Worm (Caenorhabditis elegans): ENCODE measurements around the gene ugt-1.

DNA sequence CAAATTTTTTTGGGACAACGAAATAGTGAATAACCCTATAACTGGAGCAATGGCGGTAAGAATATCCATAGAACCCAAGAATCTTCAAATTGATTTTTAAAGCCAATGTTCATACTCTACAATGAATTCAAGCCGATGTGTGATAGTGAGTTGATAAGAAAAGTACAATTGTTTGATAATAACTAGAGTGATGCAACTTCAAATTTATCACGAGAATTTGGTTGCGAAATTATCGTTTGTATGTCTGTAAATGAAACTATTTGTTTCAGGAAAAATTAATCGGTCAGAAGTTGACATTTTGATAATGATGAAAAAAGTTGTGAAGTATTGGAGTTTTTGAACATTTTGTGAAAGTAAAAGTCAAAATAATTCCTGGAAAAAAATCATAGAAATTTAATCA, 3.8 kb downstream of the ugt-1 start:
- TF ChIP-seq pes-1 (GFP tag; IDR thresholded peaks at IDR 0.05) = no peak
- no peak for TF ChIP-seq aly-1 (tag; optimal IDR thresholded peaks at IDR 0.05)
- TF ChIP-seq ets-7 (tag; optimal IDR thresholded peaks at IDR 0.05) = no peak
- no peak for TF ChIP-seq ama-1 (optimal IDR thresholded peaks at IDR 0.05)
